Fruit fly (Drosophila melanogaster) whole organism, prepupa: ENCODE results near the gene grk.

Source experiments
- CG10631 ChIP-seq: fragments of 200-800 bp; sonication (Bioruptor generic); optimal IDR thresholded peaks from 2 replicates; lab custom pipeline; 2016; ENCODE audit warnings: missing biosample characterization, missing genetic modification characterization
- CG10669 ChIP-seq: fragments of 200-800 bp; sonication (Bioruptor generic); optimal IDR thresholded peaks from 3 replicates; lab custom pipeline; 2018; ENCODE audit warnings: missing biosample characterization, mild to moderate bottlenecking, missing genetic modification characterization, moderate library complexity
- CG11762 ChIP-seq: fragments of 200-800 bp; sonication (Bioruptor generic); optimal IDR thresholded peaks from 3 replicates; lab custom pipeline; 2016; ENCODE audit warnings: missing biosample characterization, missing genetic modification characterization; ENCODE audit not compliant: insufficient read depth
- CG11902 ChIP-seq: fragments of 200-800 bp; sonication (Bioruptor generic); optimal IDR thresholded peaks from 3 replicates; lab custom pipeline; 2016; ENCODE audit warnings: missing biosample characterization, missing genetic modification characterization
- CG15336 ChIP-seq: fragments of 200-800 bp; sonication (Bioruptor generic); IDR thresholded peaks from 2 replicates; pipeline ENCODE4 v1.3.6; 2022; ENCODE audit warnings: missing biosample characterization, missing genetic modification characterization
- CG1621 ChIP-seq: fragments of 200-800 bp; sonication (Bioruptor generic); optimal IDR thresholded peaks from 3 replicates; lab custom pipeline; 2018; ENCODE audit warnings: missing biosample characterization, mild to moderate bottlenecking, missing genetic modification characterization
- CG16779 ChIP-seq: fragments of 200-800 bp; sonication (Bioruptor generic); optimal IDR thresholded peaks from 3 replicates; lab custom pipeline; 2017; ENCODE audit warnings: missing biosample characterization, mild to moderate bottlenecking, missing genetic modification characterization
- CG3032 ChIP-seq: fragments of 200-800 bp; optimal IDR thresholded peaks from 2 replicates; lab custom pipeline; 2019; ENCODE audit warnings: missing biosample characterization, mild to moderate bottlenecking, missing genetic modification characterization, moderate library complexity
- CG31627 ChIP-seq: fragments of 200-800 bp; sonication (Bioruptor generic); optimal IDR thresholded peaks from 3 replicates; lab custom pipeline; 2016; ENCODE audit warnings: missing biosample characterization, missing genetic modification characterization
- CG32006 ChIP-seq: fragments of 200-800 bp; sonication (Bioruptor generic); optimal IDR thresholded peaks from 3 replicates; lab custom pipeline; 2017; ENCODE audit warnings: missing biosample characterization, mild to moderate bottlenecking, missing genetic modification characterization
- CG3919 ChIP-seq: fragments of 200-800 bp; sonication (Bioruptor generic); optimal IDR thresholded peaks from 3 replicates; lab custom pipeline; 2016; ENCODE audit warnings: missing biosample characterization, missing genetic modification characterization
- CG4318 ChIP-seq: fragments of 200-800 bp; sonication (Bioruptor generic); optimal IDR thresholded peaks from 3 replicates; lab custom pipeline; 2017; ENCODE audit warnings: missing biosample characterization, mild to moderate bottlenecking, missing genetic modification characterization
- CG6163 ChIP-seq: fragments of 200-800 bp; sonication (Bioruptor generic); IDR thresholded peaks from 3 replicates; pipeline ENCODE4 v1.3.6; 2022; ENCODE audit warnings: missing biosample characterization, missing genetic modification characterization
- CG6276 ChIP-seq: fragments of 200-800 bp; sonication (Bioruptor generic); optimal IDR thresholded peaks from 2 replicates; lab custom pipeline; 2017; ENCODE audit warnings: missing biosample characterization, mild to moderate bottlenecking, missing genetic modification characterization
- CG6792 ChIP-seq: fragments of 200-800 bp; sonication (Bioruptor generic); optimal IDR thresholded peaks from 3 replicates; lab custom pipeline; 2016; ENCODE audit warnings: missing biosample characterization, missing genetic modification characterization
- CG6808 ChIP-seq: fragments of 200-800 bp; sonication (Bioruptor generic); optimal IDR thresholded peaks from 3 replicates; lab custom pipeline; 2017; ENCODE audit warnings: missing biosample characterization, missing genetic modification characterization, mild to moderate bottlenecking, moderate library complexity, missing genetic modification reagents
- CG6854 ChIP-seq: fragments of 200-800 bp; sonication (Bioruptor generic); optimal IDR thresholded peaks from 2 replicates; lab custom pipeline; 2017; ENCODE audit warnings: missing biosample characterization, mild to moderate bottlenecking, missing genetic modification characterization
- CG7368 ChIP-seq: fragments of 200-800 bp; sonication (Bioruptor generic); optimal IDR thresholded peaks from 3 replicates; lab custom pipeline; 2016; ENCODE audit warnings: missing biosample characterization, missing genetic modification characterization
- CG8119 ChIP-seq: fragments of 200-800 bp; sonication (Bioruptor generic); IDR thresholded peaks from 3 replicates; pipeline ENCODE4 v1.3.6; 2022; ENCODE audit warnings: missing biosample characterization, missing genetic modification characterization
- CG8319 ChIP-seq: fragments of 200-800 bp; sonication (Bioruptor generic); optimal IDR thresholded peaks from 3 replicates; lab custom pipeline; 2016; ENCODE audit warnings: missing biosample characterization, missing genetic modification characterization
- CG8632 ChIP-seq: fragments of 200-800 bp; sonication (Bioruptor generic); optimal IDR thresholded peaks from 3 replicates; lab custom pipeline; 2016; ENCODE audit warnings: missing biosample characterization, missing genetic modification characterization
- Eip75B ChIP-seq: fragments of 200-800 bp; sonication (Bioruptor generic); optimal IDR thresholded peaks from 3 replicates; lab custom pipeline; 2016; ENCODE audit warnings: missing biosample characterization, missing genetic modification characterization
- Eip78C ChIP-seq: fragments of 200-800 bp; sonication (Bioruptor generic); peaks from one replicate; lab custom pipeline; 2016; ENCODE audit warnings: missing biosample characterization, missing genetic modification characterization
- Ets21C ChIP-seq: fragments of 200-800 bp; sonication (Bioruptor generic); optimal IDR thresholded peaks from 3 replicates; lab custom pipeline; 2016; ENCODE audit warnings: missing biosample characterization, missing genetic modification characterization
- Gug ChIP-seq: fragments of 200-800 bp; sonication (Bioruptor generic); IDR thresholded peaks from 2 replicates; pipeline ENCODE4 v1.3.6; 2022; ENCODE audit warnings: missing biosample characterization, missing genetic modification characterization
- Hr38 ChIP-seq: sonication (Bioruptor generic); optimal IDR thresholded peaks from 2 replicates; lab custom pipeline; 2016; ENCODE audit warnings: missing biosample characterization, missing genetic modification characterization
- Hr39 ChIP-seq: fragments of 200-800 bp; sonication (Bioruptor generic); optimal IDR thresholded peaks from 2 replicates; lab custom pipeline; 2016; ENCODE audit warnings: missing biosample characterization, missing genetic modification characterization
- Hr4 ChIP-seq: fragments of 200-800 bp; sonication (Bioruptor generic); optimal IDR thresholded peaks from 3 replicates; lab custom pipeline; 2016; ENCODE audit warnings: missing biosample characterization, missing genetic modification characterization
- Lpt ChIP-seq: fragments of 200-800 bp; sonication (Bioruptor generic); optimal IDR thresholded peaks from 3 replicates; lab custom pipeline; 2016; ENCODE audit warnings: missing biosample characterization, missing genetic modification characterization
- Met ChIP-seq: fragments of 200-800 bp; sonication (Bioruptor generic); optimal IDR thresholded peaks from 3 replicates; lab custom pipeline; 2016; ENCODE audit warnings: missing biosample characterization, missing genetic modification characterization
- Smox ChIP-seq: fragments of 200-800 bp; sonication (Bioruptor generic); optimal IDR thresholded peaks from 3 replicates; lab custom pipeline; 2016; ENCODE audit warnings: missing biosample characterization, missing genetic modification characterization
- Sox102F ChIP-seq: fragments of 200-800 bp; sonication (Bioruptor generic); optimal IDR thresholded peaks from 2 replicates; lab custom pipeline; 2016; ENCODE audit warnings: missing biosample characterization, mild to moderate bottlenecking, missing genetic modification characterization
- Sox14 ChIP-seq: fragments of 200-800 bp; sonication (Bioruptor generic); optimal IDR thresholded peaks from 3 replicates; lab custom pipeline; 2016; ENCODE audit warnings: missing biosample characterization, missing genetic modification characterization
- Sox15 ChIP-seq: fragments of 200-800 bp; sonication (Bioruptor generic); optimal IDR thresholded peaks from 3 replicates; lab custom pipeline; 2016; ENCODE audit warnings: missing biosample characterization, missing genetic modification characterization
- achi ChIP-seq: fragments of 200-800 bp; sonication (Bioruptor generic); optimal IDR thresholded peaks from 3 replicates; lab custom pipeline; 2016; ENCODE audit warnings: missing biosample characterization, missing genetic modification characterization
- acj6 ChIP-seq: fragments of 200-800 bp; sonication (Bioruptor generic); optimal IDR thresholded peaks from 3 replicates; lab custom pipeline; 2016; ENCODE audit warnings: missing biosample characterization, missing genetic modification characterization
- cyc ChIP-seq: fragments of 200-800 bp; sonication (Bioruptor generic); optimal IDR thresholded peaks from 3 replicates; lab custom pipeline; 2016; ENCODE audit warnings: missing biosample characterization, missing genetic modification characterization
- dac ChIP-seq: fragments of 200-800 bp; sonication (Bioruptor generic); optimal IDR thresholded peaks from 2 replicates; lab custom pipeline; 2017; ENCODE audit warnings: missing biosample characterization, mild to moderate bottlenecking, missing genetic modification characterization
- dsx ChIP-seq: fragments of 200-800 bp; optimal IDR thresholded peaks from 3 replicates; lab custom pipeline; 2019; ENCODE audit warnings: missing biosample characterization, mild to moderate bottlenecking, missing genetic modification characterization, moderate library complexity; ENCODE audit not compliant: poor library complexity, severe bottlenecking
- eg ChIP-seq: fragments of 200-800 bp; sonication (Bioruptor generic); IDR thresholded peaks from 3 replicates; pipeline ENCODE4 v1.3.6; 2022; ENCODE audit warnings: missing biosample characterization, missing genetic modification characterization
- esn ChIP-seq: fragments of 200-800 bp; sonication (Bioruptor generic); optimal IDR thresholded peaks from 2 replicates; lab custom pipeline; 2016; ENCODE audit warnings: missing biosample characterization, mild to moderate bottlenecking, missing genetic modification characterization, moderate library complexity
- fd59A ChIP-seq: fragments of 200-800 bp; sonication (Bioruptor generic); optimal IDR thresholded peaks from 2 replicates; lab custom pipeline; 2017; ENCODE audit warnings: missing biosample characterization, mild to moderate bottlenecking, missing genetic modification characterization, missing genetic modification reagents
- fd85E ChIP-seq: fragments of 200-800 bp; sonication (Bioruptor generic); optimal IDR thresholded peaks from 3 replicates; lab custom pipeline; 2016; ENCODE audit warnings: missing biosample characterization, missing genetic modification characterization
- fkh ChIP-seq: fragments of 200-800 bp; sonication (Bioruptor generic); optimal IDR thresholded peaks from 3 replicates; lab custom pipeline; 2017; ENCODE audit warnings: missing biosample characterization, mild to moderate bottlenecking, missing genetic modification characterization, moderate library complexity
- lz ChIP-seq: fragments of 200-800 bp; sonication (Bioruptor generic); optimal IDR thresholded peaks from 3 replicates; lab custom pipeline; 2016; ENCODE audit warnings: missing biosample characterization, missing genetic modification characterization
- net ChIP-seq: fragments of 200-800 bp; sonication (Bioruptor generic); optimal IDR thresholded peaks from 3 replicates; lab custom pipeline; 2016; ENCODE audit warnings: missing biosample characterization, missing genetic modification characterization
- salr ChIP-seq, 2 experiments: fragments of 200-800 bp; sonication (Bioruptor generic); optimal IDR thresholded peaks; 3 replicates each; lab custom pipeline; 2016 to 2018; ENCODE audit warnings: missing biosample characterization in 2 of 2, missing genetic modification characterization in 2 of 2, mild to moderate bottlenecking in 1 of 2
- spab ChIP-seq: fragments of 200-800 bp; sonication (Bioruptor generic); optimal IDR thresholded peaks from 2 replicates; lab custom pipeline; 2017; ENCODE audit warnings: missing biosample characterization, mild to moderate bottlenecking, missing genetic modification characterization, missing genetic modification reagents
- ss ChIP-seq, 2 experiments: fragments of 200-800 bp; sonication (Bioruptor generic); optimal IDR thresholded peaks; 2 replicates in 1 of 2; 3 replicates in 1 of 2; lab custom pipeline; 2017 to 2018; ENCODE audit warnings: mild to moderate bottlenecking in 2 of 2, missing biosample characterization in 2 of 2, missing genetic modification characterization in 2 of 2, moderate library complexity in 1 of 2
- svp ChIP-seq: fragments of 200-800 bp; sonication (Bioruptor generic); peaks from one replicate; lab custom pipeline; 2016; ENCODE audit warnings: missing biosample characterization, missing genetic modification characterization
- topi ChIP-seq: fragments of 200-800 bp; sonication (Bioruptor generic); optimal IDR thresholded peaks from 3 replicates; lab custom pipeline; 2016; ENCODE audit warnings: missing biosample characterization, missing genetic modification characterization
- vri ChIP-seq: fragments of 200-800 bp; sonication (Bioruptor generic); optimal IDR thresholded peaks from 3 replicates; lab custom pipeline; 2016; ENCODE audit warnings: missing biosample characterization, mild to moderate bottlenecking, missing genetic modification characterization

Gene grk

dm6 chr2L:8384108-8384601, 49.2 kb downstream of the grk start, which contains the start of the genes Dad1 and CG13384:
TSS of gene Dad1 (minus strand) at chr2L:8384137.
TSS of gene CG13384 (plus strand) at chr2L:8384455.
- TF ChIP-seq CG10631 (GFP tag; lab: Kevin White, UChicago) (peak; percentile 91), vri (peak; percentile 77), cyc (peak; percentile 89), Gug (GFP tag; lab: Robert Waterston, UW) (peak; percentile 92), Ets21C (GFP tag; lab: Kevin White, UChicago) (peak; percentile 79), lz (GFP tag; lab: Kevin White, UChicago) (peak; percentile 93), fkh (GFP tag; lab: Kevin White, UChicago) (peak; percentile 68), CG8119 (GFP tag; lab: Robert Waterston, UW) (peak; percentile 94), CG11762 (GFP tag; lab: Kevin White, UChicago) (peak; percentile 88), CG6276 (GFP tag; lab: Kevin White, UChicago) (peak; percentile 83), CG11902 (GFP tag; lab: Kevin White, UChicago) (peak; percentile 86), CG6163 (GFP tag; lab: Robert Waterston, UW) (no peak; the same call in 1 of the 3 replicates), Lpt (GFP tag; lab: Kevin White, UChicago) (peak; percentile 86), CG7368 (GFP tag; lab: Kevin White, UChicago) (peak; percentile 81), CG6854 (peak; percentile 78), CG10669 (GFP tag; lab: Kevin White, UChicago) (peak; percentile 91), spab (GFP tag; lab: Kevin White, UChicago) (peak; percentile 80), Hr39 (GFP tag; lab: Kevin White, UChicago) (peak; percentile 83), topi (peak; percentile 89), CG1621 (tag; lab: Kevin White, UChicago) (peak; percentile 91), esn (GFP tag; lab: Kevin White, UChicago) (peak; percentile 96), CG3032 (tag; lab: Kevin White, UChicago) (peak; percentile 95), achi (GFP tag; lab: Kevin White, UChicago) (peak; percentile 93), CG6792 (GFP tag; lab: Kevin White, UChicago) (peak; percentile 88), acj6 (peak; percentile 94), ss (GFP tag; optimal IDR thresholded peaks at IDR 0.05; lab: Kevin White, UChicago) (peak; percentile 87 to 90), svp (GFP tag; lab: Kevin White, UChicago) (peak; percentile 96), fd59A (GFP tag; lab: Kevin White, UChicago) (peak; percentile 78), Sox102F (GFP tag; lab: Kevin White, UChicago) (peak; percentile 86), CG8632 (GFP tag; lab: Kevin White, UChicago) (peak; percentile 93), CG31627 (peak; percentile 86), CG8319 (GFP tag; lab: Kevin White, UChicago) (peak; percentile 84), net (GFP tag; lab: Kevin White, UChicago) (peak; percentile 87), CG32006 (GFP tag; lab: Kevin White, UChicago) (peak; percentile 93), CG6808 (peak; percentile 88), Hr4 (peak; percentile 93), Smox (peak; percentile 92), salr (GFP tag; optimal IDR thresholded peaks at IDR 0.05; lab: Kevin White, UChicago) (peak in 1 of 2 experiments; percentile 67), CG15336 (GFP tag; lab: Robert Waterston, UW) (peak; percentile 90), Met (peak; percentile 91), Sox15 (GFP tag; lab: Kevin White, UChicago) (peak; percentile 89), dsx (GFP tag; lab: Kevin White, UChicago) (peak; percentile 93), Eip78C (peak; percentile 98), CG4318 (peak; percentile 86), Sox14 (GFP tag; lab: Kevin White, UChicago) (peak; percentile 91), fd85E (peak; percentile 45), CG16779 (tag; lab: Kevin White, UChicago) (peak; percentile 61), CG3919 (GFP tag; lab: Kevin White, UChicago) (peak; percentile 89), Eip75B (GFP tag; lab: Kevin White, UChicago) (peak; percentile 89), Hr38 (GFP tag; lab: Kevin White, UChicago) (no peak), eg (peak; percentile 94), dac (GFP tag; lab: Kevin White, UChicago) (peak; percentile 57)
